Fruit fly (Drosophila melanogaster) S2 (cell line): Measurements from ENCODE around the gene PGAP2.

Experiments
- CG8478 ChIP-seq: fragments of >200 bp; optimal IDR thresholded peaks from 2 replicates; lab custom pipeline; 2018
- CTCF ChIP-seq, 2 experiments: fragments of >200 bp; optimal IDR thresholded peaks; 2 replicates each; lab custom pipeline; 2018

DNA sequence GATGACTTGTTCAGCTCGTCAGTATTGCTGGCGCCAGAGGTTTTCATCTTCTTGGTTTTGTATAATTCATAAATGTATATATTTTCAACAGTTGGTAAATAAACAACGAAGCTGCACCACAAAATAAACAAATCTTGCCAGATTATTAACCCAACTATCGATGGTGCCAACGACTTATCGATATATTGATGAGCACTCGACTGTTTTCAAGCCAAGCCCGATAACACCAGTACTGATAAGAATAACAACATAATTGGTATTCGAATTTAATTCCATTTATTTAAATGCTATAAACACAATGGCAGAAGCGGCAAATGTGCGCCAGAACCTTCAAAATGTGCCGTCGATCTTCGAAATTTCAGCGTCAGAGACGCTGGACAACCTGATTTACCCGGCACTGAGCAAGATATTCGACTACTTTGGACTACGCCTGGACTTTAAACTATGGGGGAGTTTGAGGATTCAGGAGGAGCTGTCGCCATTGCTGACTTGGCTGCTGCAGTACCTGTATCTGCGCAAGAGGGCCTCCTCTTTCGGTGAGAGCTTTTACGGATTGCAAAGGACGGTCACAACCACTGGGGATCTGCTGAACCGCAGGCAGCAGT, 3.4 kb downstream of the PGAP2 start, which contains the start of the genes Saf6 and Pex12:
- TF ChIP-seq CG8478 = no peak
- TF ChIP-seq CTCF (optimal IDR thresholded peaks at IDR 0.05; lab: Kevin White, UChicago) = no peak
